Worm (Caenorhabditis elegans): Measurements from ENCODE around the gene tag-209.

DNA sequence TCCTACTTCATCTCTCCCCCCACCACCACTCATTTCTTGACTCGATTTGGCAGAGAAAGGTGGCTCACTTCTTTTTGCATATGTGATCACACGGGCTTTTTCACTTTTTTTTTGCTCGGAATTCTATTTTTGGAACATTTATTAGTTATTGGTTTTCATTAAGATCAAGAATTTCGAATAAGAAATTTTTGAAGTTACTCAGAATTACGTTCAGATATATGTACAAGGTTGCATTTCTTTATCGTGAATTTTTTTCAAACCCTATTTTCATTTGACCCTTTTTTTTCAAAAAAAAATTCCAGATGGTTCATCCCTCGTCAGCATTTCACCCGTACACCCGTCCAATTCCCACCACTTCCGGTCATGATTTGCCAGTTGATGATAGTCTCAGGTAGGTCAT is 18.3 kb downstream of the tag-209 start, which contains the start of gene ceh-62:
- TF ChIP-seq dao-5 (tag; optimal IDR thresholded peaks at IDR 0.05) = no peak
- no peak for TF ChIP-seq him-1 (tag; optimal IDR thresholded peaks at IDR 0.05)
- no peak for TF ChIP-seq W03F9.2 (tag; optimal IDR thresholded peaks at IDR 0.05)
